Fruit fly (Drosophila melanogaster): ENCODE measurements around the gene Scp2.

- TF ChIP-seq Dll (optimal IDR thresholded peaks at IDR 0.05) (no peak), psq (optimal IDR thresholded peaks at IDR 0.05) (no peak), EcR (GFP tag; optimal IDR thresholded peaks at IDR 0.05) (no peak), pan (optimal IDR thresholded peaks at IDR 0.05) (no peak), usp (GFP tag; optimal IDR thresholded peaks at IDR 0.05) (no peak), CG8478 (optimal IDR thresholded peaks at IDR 0.05) (no peak)
These were observed 37.0 kb upstream of the Scp2 start, which contains the start of gene CG14893 for dm6 chr3R:16620478-16620877.

Measured in whole organism.